Worm (Caenorhabditis elegans) whole organism, early embryonic: ENCODE data around the gene pqn-79.

Experiments
- ama-1 ChIP-seq: fragments of 150-350 bp; optimal IDR thresholded peaks from 2 replicates; lab custom pipeline; 2014
- ceh-13 ChIP-seq: fragments of 200-800 bp; sonication (Bioruptor generic); optimal IDR thresholded peaks from 2 replicates; lab custom pipeline; 2018; ENCODE audit warnings: mild to moderate bottlenecking, missing genetic modification characterization, missing compliant biosample characterization
- ets-7 ChIP-seq: sonication (generic microtip); optimal IDR thresholded peaks from 2 replicates; lab custom pipeline; 2016; ENCODE audit warnings: missing genotype, missing genetic modification characterization, missing compliant biosample characterization
- flt-1 ChIP-seq: fragments of 200-800 bp; sonication (Bioruptor generic); IDR thresholded peaks from 2 replicates; pipeline ENCODE4 v1.3.6; 2022; ENCODE audit warnings: missing genetic modification characterization, missing compliant biosample characterization
- hnd-1 ChIP-seq: sonication (generic microtip); optimal IDR thresholded peaks from 2 replicates; lab custom pipeline; 2016; ENCODE audit warnings: missing genetic modification characterization, missing compliant biosample characterization
- sea-1 ChIP-seq: fragments of 200-800 bp; sonication (Bioruptor generic); conservative IDR thresholded peaks from 2 replicates; pipeline ENCODE4 v1.3.6; 2022; ENCODE audit warnings: missing genetic modification characterization, missing compliant biosample characterization
- tbx-11 ChIP-seq: fragments of 200-800 bp; sonication (Bioruptor generic); IDR thresholded peaks from 2 replicates; pipeline ENCODE4 v1.3.6; 2022; ENCODE audit warnings: missing genetic modification characterization, missing compliant biosample characterization
- tra-4 ChIP-seq: sonication (generic microtip); optimal IDR thresholded peaks from 2 replicates; lab custom pipeline; 2017; ENCODE audit warnings: missing genetic modification characterization, missing compliant biosample characterization

DNA sequence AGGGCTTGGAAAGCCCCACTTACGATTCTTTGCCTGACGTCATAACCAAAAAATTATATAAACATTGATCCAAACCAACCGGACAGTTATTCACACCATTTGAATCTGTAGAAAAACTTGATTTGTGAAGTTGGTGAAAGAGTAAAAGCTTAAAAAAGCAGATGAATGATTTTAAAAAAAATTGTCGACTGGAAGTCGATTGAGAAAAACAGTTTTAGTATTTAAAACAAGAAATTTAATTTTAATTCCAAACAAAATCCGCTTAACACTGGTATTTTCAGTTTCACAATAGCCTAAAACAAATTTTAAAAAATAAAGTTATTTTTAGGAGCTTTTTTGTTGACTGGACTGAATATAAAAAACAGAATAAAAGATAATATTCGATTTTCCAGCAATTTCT, 31.0 kb upstream of the pqn-79 start, which contains the start of gene Y105C5A.1:
- TF ChIP-seq flt-1 (GFP tag; lab: Robert Waterston, UW): no peak
- no peak for TF ChIP-seq tbx-11 (GFP tag; lab: Robert Waterston, UW)
- no peak for TF ChIP-seq ceh-13
- TF ChIP-seq ama-1: no peak
- no peak for TF ChIP-seq tra-4 (tag; lab: Kevin White, UChicago)
- TF ChIP-seq sea-1 (GFP tag; lab: Robert Waterston, UW): no peak
- no peak for TF ChIP-seq hnd-1 (tag; lab: Kevin White, UChicago)
- no peak for TF ChIP-seq ets-7 (tag; lab: Kevin White, UChicago)
